Fruit fly (Drosophila melanogaster) whole organism, embryonic: ENCODE data around the gene Bug22.

Experiments used
- CG11398 ChIP-seq: fragments of 200-800 bp; sonication (Bioruptor generic); optimal IDR thresholded peaks from 2 replicates; lab custom pipeline; 2016; ENCODE audit warnings: missing biosample characterization, missing genetic modification characterization
- CG12071 ChIP-seq: fragments of 200-800 bp; sonication (Bioruptor generic); optimal IDR thresholded peaks from 3 replicates; lab custom pipeline; 2018; ENCODE audit warnings: missing biosample characterization, mild to moderate bottlenecking, missing genetic modification characterization
- CG12104 ChIP-seq: fragments of 200-800 bp; sonication (Bioruptor generic); optimal IDR thresholded peaks from 3 replicates; lab custom pipeline; 2016; ENCODE audit warnings: missing biosample characterization, missing genetic modification characterization
- CG12391 ChIP-seq: fragments of 200-800 bp; sonication (Bioruptor generic); optimal IDR thresholded peaks from 3 replicates; lab custom pipeline; 2018; ENCODE audit warnings: missing biosample characterization, mild to moderate bottlenecking, missing genetic modification characterization, moderate library complexity
- CG13424 ChIP-seq: fragments of 200-800 bp; sonication (Bioruptor generic); optimal IDR thresholded peaks from 2 replicates; lab custom pipeline; 2019; ENCODE audit warnings: missing biosample characterization, mild to moderate bottlenecking, missing genetic modification characterization, moderate library complexity
- CG14014 ChIP-seq: fragments of 200-800 bp; sonication (Bioruptor generic); IDR thresholded peaks from 2 replicates; pipeline ENCODE4 v1.3.6; 2022; ENCODE audit warnings: missing biosample characterization, missing genetic modification characterization
- CG15011 ChIP-seq: fragments of 200-800 bp; sonication (Bioruptor generic); optimal IDR thresholded peaks from 3 replicates; lab custom pipeline; 2018; ENCODE audit warnings: missing biosample characterization, mild to moderate bottlenecking, missing genetic modification characterization
- CG15073 ChIP-seq: fragments of 200-800 bp; sonication (Bioruptor generic); optimal IDR thresholded peaks from 2 replicates; lab custom pipeline; 2016; ENCODE audit warnings: missing biosample characterization, missing genetic modification characterization
- CG15269 ChIP-seq: fragments of 200-800 bp; sonication (Bioruptor generic); optimal IDR thresholded peaks from 2 replicates; lab custom pipeline; 2018; ENCODE audit warnings: missing biosample characterization, mild to moderate bottlenecking, missing genetic modification characterization, moderate library complexity
- CG17829 ChIP-seq: fragments of 200-800 bp; optimal IDR thresholded peaks from 2 replicates; lab custom pipeline; 2019; ENCODE audit warnings: missing biosample characterization, mild to moderate bottlenecking, missing genetic modification characterization, moderate library complexity
- CG18599 ChIP-seq: fragments of 200-800 bp; sonication (Bioruptor generic); optimal IDR thresholded peaks from 3 replicates; lab custom pipeline; 2017; ENCODE audit warnings: missing biosample characterization, missing genetic modification characterization, mild to moderate bottlenecking, moderate library complexity, missing genetic modification reagents
- CG2678 ChIP-seq: fragments of 200-800 bp; sonication (Bioruptor generic); optimal IDR thresholded peaks from 3 replicates; lab custom pipeline; 2019; ENCODE audit warnings: missing biosample characterization, mild to moderate bottlenecking, missing genetic modification characterization, moderate library complexity
- CG30431 ChIP-seq: fragments of 200-800 bp; sonication (Bioruptor generic); optimal IDR thresholded peaks from 2 replicates; lab custom pipeline; 2017; ENCODE audit warnings: missing biosample characterization, missing genetic modification characterization
- CG31441 ChIP-seq: fragments of 200-800 bp; sonication (Bioruptor generic); IDR thresholded peaks from 2 replicates; pipeline ENCODE4 v1.3.6; 2022; ENCODE audit warnings: missing biosample characterization, missing genetic modification characterization
- CG32532 ChIP-seq: fragments of 200-800 bp; sonication (Bioruptor generic); IDR thresholded peaks from 2 replicates; pipeline ENCODE4 v1.3.6; 2022; ENCODE audit warnings: missing biosample characterization, missing genetic modification characterization
- CG3281 ChIP-seq: fragments of 200-800 bp; sonication (Bioruptor generic); optimal IDR thresholded peaks from 3 replicates; lab custom pipeline; 2017; ENCODE audit warnings: missing biosample characterization, mild to moderate bottlenecking, missing genetic modification characterization
- CG3726 ChIP-seq: fragments of 200-800 bp; sonication (Bioruptor generic); IDR thresholded peaks from 3 replicates; pipeline ENCODE4, ENCODE4 v1.3.6; 2022; ENCODE audit warnings: missing biosample characterization, missing genetic modification characterization
- CG6254 ChIP-seq: fragments of 200-800 bp; sonication (Bioruptor generic); optimal IDR thresholded peaks from 3 replicates; lab custom pipeline; 2017; ENCODE audit warnings: mild to moderate bottlenecking, missing biosample characterization, missing genetic modification reagents, missing genetic modification characterization
- CG6854 ChIP-seq: fragments of 200-800 bp; sonication (Bioruptor generic); optimal IDR thresholded peaks from 3 replicates; lab custom pipeline; 2017; ENCODE audit warnings: missing biosample characterization, mild to moderate bottlenecking, missing genetic modification characterization
- CG7357 ChIP-seq: fragments of 200-800 bp; sonication (Bioruptor generic); IDR thresholded peaks from 3 replicates; pipeline ENCODE4 v1.3.6; 2022; ENCODE audit warnings: missing biosample characterization, missing genetic modification characterization
- CHES-1-like ChIP-seq: fragments of 200-800 bp; sonication (Bioruptor generic); optimal IDR thresholded peaks from 2 replicates; lab custom pipeline; 2016; ENCODE audit warnings: missing biosample characterization, missing genetic modification characterization
- Dll ChIP-seq: fragments of 200-800 bp; sonication (Bioruptor generic); IDR thresholded peaks from 4 replicates; pipeline ENCODE4 v1.3.6; 2022; ENCODE audit warnings: missing biosample characterization, missing genetic modification characterization; ENCODE audit not compliant: partially characterized antibody
- Doc3 ChIP-seq: fragments of 200-800 bp; sonication (Bioruptor generic); IDR thresholded peaks from 3 replicates; pipeline ENCODE4 v1.3.6; 2022; ENCODE audit warnings: missing biosample characterization, missing genetic modification characterization; ENCODE audit not compliant: partially characterized antibody
- Dp ChIP-seq: fragments of 200-800 bp; sonication (Bioruptor generic); optimal IDR thresholded peaks from 2 replicates; lab custom pipeline; 2018; ENCODE audit warnings: missing biosample characterization, mild to moderate bottlenecking, missing genetic modification characterization, moderate library complexity
- Hmr ChIP-seq: fragments of 200-800 bp; sonication (Bioruptor generic); optimal IDR thresholded peaks from 3 replicates; lab custom pipeline; 2017; ENCODE audit warnings: mild to moderate bottlenecking, missing biosample characterization, missing genetic modification reagents, missing genetic modification characterization
- Hr3 ChIP-seq: fragments of 200-800 bp; sonication (Bioruptor generic); optimal IDR thresholded peaks from 3 replicates; lab custom pipeline; 2016; ENCODE audit warnings: missing biosample characterization, missing genetic modification characterization
- Mad ChIP-seq: fragments of 200-800 bp; sonication (Bioruptor generic); optimal IDR thresholded peaks from 2 replicates; lab custom pipeline; 2016; ENCODE audit warnings: missing biosample characterization, missing genetic modification characterization
- NFAT ChIP-seq: fragments of 200-800 bp; sonication (Bioruptor generic); IDR thresholded peaks from 2 replicates; pipeline ENCODE4 v1.3.6; 2022; ENCODE audit warnings: missing biosample characterization, missing genetic modification characterization
- TFAM ChIP-seq: fragments of 200-800 bp; sonication (Bioruptor generic); optimal IDR thresholded peaks from 2 replicates; lab custom pipeline; 2017; ENCODE audit warnings: missing biosample characterization, missing genetic modification characterization, inconsistent platforms
- YL-1 ChIP-seq: fragments of 200-800 bp; sonication (Bioruptor generic); optimal IDR thresholded peaks from 3 replicates; lab custom pipeline; 2017; ENCODE audit warnings: missing biosample characterization, mild to moderate bottlenecking, missing genetic modification characterization
- bowl ChIP-seq: fragments of 200-800 bp; sonication (Bioruptor generic); IDR thresholded peaks from 2 replicates; pipeline ENCODE4 v1.3.6; 2022; ENCODE audit warnings: missing biosample characterization, missing genetic modification characterization
- cato ChIP-seq: fragments of 200-800 bp; sonication (Bioruptor generic); optimal IDR thresholded peaks from 2 replicates; lab custom pipeline; 2016; ENCODE audit warnings: missing biosample characterization, missing genetic modification characterization, borderline replicate concordance
- ci ChIP-seq: fragments of 200-800 bp; sonication (Bioruptor generic); IDR thresholded peaks from 3 replicates; pipeline ENCODE4 v1.3.6; 2022; ENCODE audit warnings: missing biosample characterization, missing genetic modification characterization
- crc ChIP-seq: fragments of 200-800 bp; sonication (Bioruptor generic); optimal IDR thresholded peaks from 2 replicates; lab custom pipeline; 2016; ENCODE audit warnings: missing biosample characterization, missing genetic modification characterization
- fd3F ChIP-seq: fragments of 200-800 bp; sonication (Bioruptor generic); optimal IDR thresholded peaks from 2 replicates; lab custom pipeline; 2018; ENCODE audit warnings: missing biosample characterization, mild to moderate bottlenecking, missing genetic modification characterization, moderate library complexity
- grn ChIP-seq: fragments of 200-800 bp; sonication (Bioruptor generic); optimal IDR thresholded peaks from 3 replicates; lab custom pipeline; 2017; ENCODE audit warnings: missing biosample characterization, missing genetic modification characterization
- ham ChIP-seq: fragments of 200-800 bp; sonication (Bioruptor generic); IDR thresholded peaks from 2 replicates; pipeline ENCODE4 v1.3.6; 2022; ENCODE audit warnings: missing biosample characterization, missing genetic modification characterization
- hbn ChIP-seq: fragments of 200-800 bp; sonication (Bioruptor generic); IDR thresholded peaks from 2 replicates; pipeline ENCODE4 v1.3.6; 2022; ENCODE audit warnings: missing biosample characterization, missing genetic modification characterization; ENCODE audit not compliant: partially characterized antibody
- lbe ChIP-seq: fragments of 200-800 bp; sonication (Bioruptor generic); optimal IDR thresholded peaks from 2 replicates; lab custom pipeline; 2016; ENCODE audit warnings: missing biosample characterization, mild to moderate bottlenecking, missing genetic modification characterization
- lilli ChIP-seq: fragments of 200-800 bp; sonication (Bioruptor generic); optimal IDR thresholded peaks from 3 replicates; lab custom pipeline; 2016; ENCODE audit warnings: missing biosample characterization, missing genetic modification characterization
- nerfin-1 ChIP-seq: fragments of 200-800 bp; sonication (Bioruptor generic); optimal IDR thresholded peaks from 3 replicates; lab custom pipeline; 2019; ENCODE audit warnings: missing biosample characterization, mild to moderate bottlenecking, missing genetic modification characterization, moderate library complexity
- nmo ChIP-seq: fragments of 200-800 bp; sonication (Bioruptor generic); optimal IDR thresholded peaks from 2 replicates; lab custom pipeline; 2018; ENCODE audit warnings: missing biosample characterization, mild to moderate bottlenecking, missing genetic modification characterization, moderate library complexity
- odd ChIP-seq: fragments of 200-800 bp; sonication (Bioruptor generic); optimal IDR thresholded peaks from 2 replicates; lab custom pipeline; 2017; ENCODE audit warnings: missing biosample characterization, mild to moderate bottlenecking, missing genetic modification characterization
- pfk ChIP-seq: fragments of 200-800 bp; sonication (Bioruptor generic); optimal IDR thresholded peaks from 2 replicates; lab custom pipeline; 2018; ENCODE audit warnings: missing biosample characterization, mild to moderate bottlenecking, missing genetic modification characterization, moderate library complexity
- ranshi ChIP-seq: fragments of 200-800 bp; sonication (Bioruptor generic); IDR thresholded peaks from 2 replicates; pipeline ENCODE4 v1.3.6; 2022; ENCODE audit warnings: missing biosample characterization, missing genetic modification characterization
- sim ChIP-seq: fragments of 200-800 bp; sonication (Bioruptor generic); IDR thresholded peaks from 2 replicates; pipeline ENCODE4 v1.3.6; 2022; ENCODE audit warnings: missing biosample characterization, missing genetic modification characterization
- tgo ChIP-seq: fragments of 200-800 bp; sonication (Bioruptor generic); IDR thresholded peaks from 3 replicates; pipeline ENCODE4 v1.3.6; 2022; ENCODE audit warnings: missing biosample characterization, missing genetic modification characterization
- trh ChIP-seq: fragments of 200-800 bp; sonication (Bioruptor generic); optimal IDR thresholded peaks from 2 replicates; lab custom pipeline; 2016; ENCODE audit warnings: missing biosample characterization, missing genetic modification characterization
- zen ChIP-seq: fragments of 200-800 bp; sonication (Bioruptor generic); optimal IDR thresholded peaks from 3 replicates; lab custom pipeline; 2018; ENCODE audit warnings: missing biosample characterization, mild to moderate bottlenecking, missing genetic modification characterization, moderate library complexity
- zen2 ChIP-seq: fragments of 200-800 bp; sonication (Bioruptor generic); IDR thresholded peaks from 3 replicates; pipeline ENCODE4 v1.3.6; 2022; ENCODE audit warnings: missing biosample characterization, missing genetic modification characterization; ENCODE audit not compliant: partially characterized antibody

Bug22 gene

dm6 chr2L:10435606-10436160, 5.0 kb upstream of the Bug22 start, which contains the start of the genes TBC1D16 and holn1 (continued):
- TF ChIP-seq zen2 (GFP tag; lab: Robert Waterston, UW) (peak; percentile 5; the same call in 1 of the 3 replicates), bowl (GFP tag; lab: Robert Waterston, UW) (no peak), CG3281 (GFP tag; lab: Kevin White, UChicago) (no peak), ham (no peak), nmo (peak; percentile 15), fd3F (GFP tag; lab: Kevin White, UChicago) (no peak), CG7357 (GFP tag; lab: Robert Waterston, UW) (no peak), ranshi (GFP tag; lab: Robert Waterston, UW) (no peak), Doc3 (GFP tag; lab: Robert Waterston, UW) (peak; percentile 27; the same call in 1 of the 3 replicates), odd (GFP tag; lab: Kevin White, UChicago) (no peak), zen (peak; percentile 1), tgo (GFP tag; lab: Robert Waterston, UW) (no peak), Dp (GFP tag; lab: Kevin White, UChicago) (peak; percentile 21), Hmr (GFP tag; lab: Kevin White, UChicago) (no peak), CG15011 (GFP tag; lab: Kevin White, UChicago) (no peak), CG17829 (tag; lab: Kevin White, UChicago) (peak; percentile 12), crc (no peak), TFAM (no peak), lbe (GFP tag; lab: Kevin White, UChicago) (no peak), CG12104 (GFP tag; lab: Kevin White, UChicago) (peak; percentile 1), CG13424 (tag; lab: Kevin White, UChicago) (peak; percentile 13), CHES-1-like (GFP tag; lab: Kevin White, UChicago) (no peak), CG30431 (GFP tag; lab: Kevin White, UChicago) (no peak), CG3726 (GFP tag; lab: Robert Waterston, UW) (no peak), cato (no peak), CG6854 (GFP tag; lab: Kevin White, UChicago) (no peak), CG6254 (GFP tag; lab: Kevin White, UChicago) (no peak), sim (GFP tag; lab: Robert Waterston, UW) (no peak), CG12071 (no peak), CG15269 (tag; lab: Kevin White, UChicago) (no peak), Hr3 (no peak), lilli (GFP tag; lab: Kevin White, UChicago) (no peak), hbn (GFP tag; lab: Robert Waterston, UW) (peak; percentile 53; the same call in 1 of the 2 replicates), grn (no peak), ci (GFP tag; lab: Robert Waterston, UW) (no peak), CG32532 (GFP tag; lab: Robert Waterston, UW) (no peak), CG18599 (GFP tag; lab: Kevin White, UChicago) (no peak), CG31441 (no peak), CG14014 (no peak), Mad (GFP tag; lab: Kevin White, UChicago) (no peak), nerfin-1 (peak; percentile 3), CG11398 (no peak), YL-1 (GFP tag; lab: Kevin White, UChicago) (no peak), pfk (GFP tag; lab: Kevin White, UChicago) (peak; percentile 90), Dll (GFP tag; lab: Robert Waterston, UW) (peak; percentile 75), CG2678 (tag; lab: Kevin White, UChicago) (no peak), CG12391 (tag; lab: Kevin White, UChicago) (peak; percentile 13), CG15073 (GFP tag; lab: Kevin White, UChicago) (no peak), trh (GFP tag; lab: Kevin White, UChicago) (no peak), NFAT (no peak)
